Worm (Caenorhabditis elegans) whole organism, young adult: ENCODE data around the gene T28A11.22.

Experiments used
- C06A6.2 ChIP-seq: fragments of 200-800 bp; sonication (Bioruptor generic); conservative IDR thresholded peaks from 2 replicates; pipeline ENCODE4 v1.3.6; 2022; ENCODE audit warnings: missing genetic modification characterization, missing compliant biosample characterization
- D2030.7 ChIP-seq: fragments of 200-800 bp; sonication (Bioruptor generic); IDR thresholded peaks from 2 replicates; pipeline ENCODE4 v1.3.6; 2022; ENCODE audit warnings: missing genetic modification reagents, missing genetic modification characterization, missing compliant biosample characterization
- F37B4.10 ChIP-seq: fragments of 200-800 bp; sonication (Bioruptor generic); IDR thresholded peaks from 2 replicates; pipeline ENCODE4 v1.3.6; 2022; ENCODE audit warnings: missing genetic modification characterization, missing compliant biosample characterization
- Y53G8AR.9 ChIP-seq: fragments of 200-800 bp; sonication (Bioruptor generic); conservative IDR thresholded peaks from 2 replicates; pipeline ENCODE4 v1.3.6; 2022; ENCODE audit warnings: missing genetic modification reagents, missing genetic modification characterization, missing compliant biosample characterization
- Y79H2A.3 ChIP-seq: fragments of 200-800 bp; sonication (Bioruptor generic); conservative IDR thresholded peaks from 2 replicates; pipeline ENCODE4 v1.3.6; 2022; ENCODE audit warnings: missing genetic modification reagents, missing genetic modification characterization, missing compliant biosample characterization
- Y95B8A.8 ChIP-seq: fragments of 200-800 bp; sonication (Bioruptor generic); IDR thresholded peaks from 2 replicates; pipeline ENCODE4 v1.3.6; 2022; ENCODE audit warnings: missing genetic modification reagents, missing genetic modification characterization, missing compliant biosample characterization
- athp-1 ChIP-seq: sonication (generic microtip); optimal IDR thresholded peaks from 2 replicates; lab custom pipeline; 2017; ENCODE audit warnings: mild to moderate bottlenecking, missing genetic modification characterization, missing compliant biosample characterization
- cebp-1 ChIP-seq, 2 experiments: fragments of 200-800 bp in 1 of 2; sonication (Bioruptor generic) in 1 of 2; sonication (generic microtip) in 1 of 2; IDR thresholded peaks in 1 of 2; optimal IDR thresholded peaks in 1 of 2; 2 replicates each; pipeline versions ENCODE4 v1.3.6 to Lab custom; 2017 to 2022; ENCODE audit warnings: missing compliant biosample characterization in 2 of 2, missing genetic modification characterization in 2 of 2, mild to moderate bottlenecking in 1 of 2, missing genetic modification reagents in 1 of 2, moderate library complexity in 1 of 2
- ceh-40 ChIP-seq: fragments of 200-800 bp; sonication (Bioruptor generic); IDR thresholded peaks from 2 replicates; pipeline ENCODE4 v1.3.6; 2022; ENCODE audit warnings: missing genetic modification characterization, missing compliant biosample characterization
- ceh-91 ChIP-seq: fragments of 200-800 bp; sonication (Bioruptor generic); IDR thresholded peaks from 2 replicates; pipeline ENCODE4 v1.3.6; 2022; ENCODE audit warnings: missing genetic modification reagents, missing genetic modification characterization, missing compliant biosample characterization
- ets-4 ChIP-seq: fragments of 200-800 bp; sonication (Bioruptor generic); optimal IDR thresholded peaks from 2 replicates; lab custom pipeline; 2018; ENCODE audit warnings: mild to moderate bottlenecking, missing genetic modification characterization, missing compliant biosample characterization
- gei-17 ChIP-seq: fragments of 200-800 bp; sonication (Bioruptor generic); optimal IDR thresholded peaks from 2 replicates; lab custom pipeline; 2018; ENCODE audit warnings: mild to moderate bottlenecking, missing genetic modification characterization, missing compliant biosample characterization
- him-1 ChIP-seq: sonication (generic microtip); optimal IDR thresholded peaks from 2 replicates; lab custom pipeline; 2016; ENCODE audit warnings: missing genotype, missing genetic modification reagents, missing genetic modification characterization, missing compliant biosample characterization
- hlh-26 ChIP-seq: fragments of 200-800 bp; sonication (Bioruptor generic); conservative IDR thresholded peaks from 2 replicates; pipeline ENCODE4 v1.3.6; 2022; ENCODE audit warnings: missing genetic modification reagents, missing genetic modification characterization, missing compliant biosample characterization
- hmg-1.2 ChIP-seq: fragments of 200-800 bp; sonication (Bioruptor generic); IDR thresholded peaks from 2 replicates; pipeline ENCODE4 v1.3.6; 2022; ENCODE audit warnings: missing genetic modification reagents, missing genetic modification characterization, missing compliant biosample characterization
- hmg-20 ChIP-seq: fragments of 200-800 bp; sonication (Bioruptor generic); IDR thresholded peaks from 2 replicates; pipeline ENCODE4 v1.3.6; 2022; ENCODE audit warnings: missing genetic modification reagents, missing genetic modification characterization, missing compliant biosample characterization
- let-526 ChIP-seq: fragments of 200-800 bp; sonication (Bioruptor generic); IDR thresholded peaks from 2 replicates; pipeline ENCODE4 v1.3.6; 2022; ENCODE audit warnings: missing genetic modification reagents, missing genetic modification characterization, missing compliant biosample characterization
- lin-26 ChIP-seq: fragments of 200-800 bp; sonication (Bioruptor generic); IDR thresholded peaks from 2 replicates; pipeline ENCODE4 v1.3.6; 2022; ENCODE audit warnings: missing genetic modification reagents, missing genetic modification characterization, missing compliant biosample characterization
- nhr-179 ChIP-seq: sonication (generic microtip); optimal IDR thresholded peaks from 2 replicates; lab custom pipeline; 2016; ENCODE audit warnings: mild to moderate bottlenecking, missing genetic modification characterization, missing compliant biosample characterization
- nhr-27 ChIP-seq: fragments of 200-800 bp; sonication (Bioruptor generic); optimal IDR thresholded peaks from 2 replicates; lab custom pipeline; 2018; ENCODE audit warnings: mild to moderate bottlenecking, missing genetic modification characterization, moderate library complexity, missing compliant biosample characterization
- rcor-1 ChIP-seq: fragments of 200-800 bp; sonication (Bioruptor generic); IDR thresholded peaks from 2 replicates; pipeline ENCODE4 v1.3.6; 2022; ENCODE audit warnings: missing genetic modification reagents, missing genetic modification characterization, missing compliant biosample characterization
- rec-8 ChIP-seq, 2 experiments: sonication (generic microtip); optimal IDR thresholded peaks; 2 replicates each; lab custom pipeline; 2016; ENCODE audit warnings: mild to moderate bottlenecking in 2 of 2, missing genetic modification characterization in 2 of 2, missing genetic modification reagents in 2 of 2, missing genotype in 2 of 2, missing biosample characterization in 1 of 2, missing compliant biosample characterization in 1 of 2, moderate library complexity in 1 of 2
- snpc-1.3 ChIP-seq: sonication (generic microtip); optimal IDR thresholded peaks from 2 replicates; lab custom pipeline; 2017; ENCODE audit warnings: missing genetic modification characterization, mild to moderate bottlenecking, missing compliant biosample characterization, antibody characterized with exemption, moderate library complexity, missing genotype, missing genetic modification reagents; ENCODE audit not compliant: insufficient read depth
- snpc-3.4 ChIP-seq: sonication (generic microtip); optimal IDR thresholded peaks from 2 replicates; lab custom pipeline; 2017; ENCODE audit warnings: missing genetic modification characterization, mild to moderate bottlenecking, missing compliant biosample characterization, antibody characterized with exemption, moderate library complexity, missing genotype, missing genetic modification reagents
- snpc-4 ChIP-seq, 5 experiments: fragments of 150-350 bp in 1 of 5; sonication (generic microtip) in 4 of 5; optimal IDR thresholded peaks; 2 replicates each; lab custom pipeline; 2014 to 2018; ENCODE audit warnings: missing genetic modification characterization in 5 of 5, missing biosample characterization in 3 of 5, antibody characterized with exemption in 2 of 5, mild to moderate bottlenecking in 2 of 5, missing compliant biosample characterization in 2 of 5, missing genotype in 2 of 5, moderate library complexity in 2 of 5, missing genetic modification reagents in 1 of 5
- somi-1 ChIP-seq: fragments of 200-800 bp; sonication (Bioruptor generic); optimal IDR thresholded peaks from 2 replicates; lab custom pipeline; 2018; ENCODE audit warnings: mild to moderate bottlenecking, missing genetic modification characterization, missing compliant biosample characterization
- tbp1 ChIP-seq: fragments of 200-800 bp; sonication (Bioruptor generic); optimal IDR thresholded peaks from 2 replicates; lab custom pipeline; 2018; ENCODE audit warnings: mild to moderate bottlenecking, missing genetic modification characterization, missing compliant biosample characterization
- unc-130 ChIP-seq: sonication (generic microtip); optimal IDR thresholded peaks from 2 replicates; lab custom pipeline; 2016; ENCODE audit warnings: missing genetic modification reagents, missing genetic modification characterization, missing compliant biosample characterization
- ztf-22 ChIP-seq: fragments of 200-800 bp; sonication (Bioruptor generic); optimal IDR thresholded peaks from 2 replicates; lab custom pipeline; 2018; ENCODE audit warnings: mild to moderate bottlenecking, missing genetic modification characterization, moderate library complexity, missing compliant biosample characterization
- ztf-25 ChIP-seq: fragments of 200-800 bp; sonication (Bioruptor generic); IDR thresholded peaks from 2 replicates; pipeline ENCODE4 v1.3.6; 2022; ENCODE audit warnings: missing genetic modification reagents, missing genetic modification characterization, missing compliant biosample characterization
- ztf-3 ChIP-seq: fragments of 200-800 bp; sonication (Bioruptor generic); optimal IDR thresholded peaks from 2 replicates; lab custom pipeline; 2018; ENCODE audit warnings: mild to moderate bottlenecking, missing genetic modification characterization, missing compliant biosample characterization

Gene T28A11.22

ce11 chrV:3250153-3250552 lies 7.2 kb upstream of the T28A11.22 start, which contains the start of gene T28A11.13:
TSS of gene T28A11.13 (minus strand) at chrV:3250253.
- TF ChIP-seq tbp1 (GFP tag; lab: Kevin White, UChicago) (no peak), ceh-40 (GFP tag; lab: Robert Waterston, UW) (no peak), hmg-20 (GFP tag; lab: Robert Waterston, UW) (no peak), snpc-3.4 (no peak), rcor-1 (GFP tag; lab: Robert Waterston, UW) (no peak), ztf-25 (GFP tag; lab: Robert Waterston, UW) (no peak), F37B4.10 (no peak), D2030.7 (no peak), ets-4 (GFP tag; lab: Kevin White, UChicago) (no peak), ceh-91 (GFP tag; lab: Robert Waterston, UW) (no peak), nhr-179 (tag; lab: Kevin White, UChicago) (no peak), ztf-3 (GFP tag; lab: Kevin White, UChicago) (no peak), rec-8 (tag; optimal IDR thresholded peaks at IDR 0.05; lab: Kevin White, UChicago) (no peak), gei-17 (GFP tag; lab: Kevin White, UChicago) (no peak), hlh-26 (GFP tag; lab: Robert Waterston, UW) (no peak), ztf-22 (no peak), lin-26 (GFP tag; lab: Robert Waterston, UW) (no peak)

ce11 chrV:3256051-3256450 lies 1.3 kb upstream of the T28A11.22 start, which contains the start of gene srt-63:
TSS of gene srt-63 (minus strand) at chrV:3256151.
- no peak for TF ChIP-seq athp-1 (tag; lab: Kevin White, UChicago)

ce11 chrV:3256809-3257208 lies 568 bp upstream of the T28A11.22 start:
- TF ChIP-seq cebp-1 (GFP tag; IDR thresholded peaks at IDR 0.05; lab: Robert Waterston, UW), result no peak
- TF ChIP-seq cebp-1 (tag; optimal IDR thresholded peaks at IDR 0.05; lab: Kevin White, UChicago), result no peak
- TF ChIP-seq D2030.7, result no peak
- TF ChIP-seq Y79H2A.3 (GFP tag; lab: Robert Waterston, UW), result no peak
- TF ChIP-seq ets-4 (GFP tag; lab: Kevin White, UChicago), result no peak
- peak; percentile 50; the same call in 1 of the 2 replicates for TF ChIP-seq hmg-1.2 (GFP tag; lab: Robert Waterston, UW)
- no peak for TF ChIP-seq snpc-1.3 (tag; lab: Kevin White, UChicago)
- TF ChIP-seq nhr-27 (tag; lab: Kevin White, UChicago), result no peak
- no peak for TF ChIP-seq snpc-3.4
- TF ChIP-seq, all 124 proteins: peak for 1

ce11 chrV:3259168-3259622 lies 1.8 kb downstream of the T28A11.22 start, which contains the start of gene T28A11.16:
TSS of gene T28A11.16 (minus strand) at chrV:3259218.
- TF ChIP-seq cebp-1 (GFP tag; IDR thresholded peaks at IDR 0.05; lab: Robert Waterston, UW), result no peak
- TF ChIP-seq cebp-1 (tag; optimal IDR thresholded peaks at IDR 0.05; lab: Kevin White, UChicago), result no peak
- no peak for TF ChIP-seq somi-1
- TF ChIP-seq unc-130 (GFP tag; lab: Kevin White, UChicago), result no peak

- TF ChIP-seq C06A6.2 (GFP tag; lab: Robert Waterston, UW) (no peak), Y53G8AR.9 (no peak), let-526 (no peak)
These were observed 2.7 kb downstream of the T28A11.22 start, which contains the start of gene srbc-5 for ce11 chrV:3260075-3260474. TSS of gene srbc-5 (plus strand) at chrV:3260375.

- TF ChIP-seq him-1, result no peak
- TF ChIP-seq snpc-4 (GFP tag; optimal IDR thresholded peaks at IDR 0.05; lab: Kevin White, UChicago), result no peak
- no peak for TF ChIP-seq snpc-4 (tag; optimal IDR thresholded peaks at IDR 0.05; lab: Kevin White, UChicago)
- no peak for TF ChIP-seq Y95B8A.8 (GFP tag; lab: Robert Waterston, UW)
These were observed 8.8 kb downstream of the T28A11.22 start, which contains the start of gene T28A11.17 for ce11 chrV:3266189-3266588. TSS of gene T28A11.17 (minus strand) at chrV:3266289.
